Fruit fly (Drosophila melanogaster): ENCODE results near the gene btn.

- TF ChIP-seq GATAd (GFP tag; optimal IDR thresholded peaks at IDR 0.05) (no peak), psq (GFP tag; optimal IDR thresholded peaks at IDR 0.05) (peak; percentile 28), Hr83 (GFP tag; optimal IDR thresholded peaks at IDR 0.05; ENCODE audit: poor library complexity, severe bottlenecking) (no peak)
Measured at dm6 chr3R:22624737-22625136, 38.3 kb upstream of the btn start.

Data from whole organism, wandering third instar larva.